Worm (Caenorhabditis elegans) whole organism, L2 larva: ENCODE data around the gene srlf-29.

Experiments
- crh-2 ChIP-seq: sonication (generic microtip); optimal IDR thresholded peaks from 2 replicates; lab custom pipeline; 2017; ENCODE audit warnings: missing biosample characterization, missing genetic modification characterization
- elt-1 ChIP-seq: fragments of 150-350 bp; optimal IDR thresholded peaks from 2 replicates; lab custom pipeline; 2014; ENCODE audit warnings: missing biosample characterization, missing genetic modification characterization
- nhr-237 ChIP-seq: fragments of 150-350 bp; optimal IDR thresholded peaks from 2 replicates; lab custom pipeline; 2014; ENCODE audit warnings: missing biosample characterization, missing genetic modification characterization
- nhr-77 ChIP-seq: fragments of 150-350 bp; optimal IDR thresholded peaks from 2 replicates; lab custom pipeline; 2014; ENCODE audit warnings: missing biosample characterization, missing genetic modification characterization
- ztf-11 ChIP-seq: sonication (generic microtip); optimal IDR thresholded peaks from 2 replicates; lab custom pipeline; 2017; ENCODE audit warnings: missing biosample characterization, missing genetic modification characterization

ce11 chrII:1625666-1626065, 40.5 kb upstream of the srlf-29 start, which contains the start of gene C08E3.14:
- TF ChIP-seq ztf-11 (tag; lab: Kevin White, UChicago) (no peak), nhr-237 (tag; lab: Kevin White, UChicago) (no peak), elt-1 (no peak), crh-2 (tag; lab: Kevin White, UChicago) (no peak), nhr-77 (tag; lab: Kevin White, UChicago) (no peak)
